Worm (Caenorhabditis elegans) whole organism, L1 larva: ENCODE results near the gene T14A8.2.

ENCODE experiments used
- aly-2 ChIP-seq: fragments of 150-350 bp; optimal IDR thresholded peaks from 2 replicates; lab custom pipeline; 2014; ENCODE audit warnings: missing biosample characterization, missing genetic modification characterization
- efl-1 ChIP-seq, 4 experiments: fragments of 150-350 bp; optimal IDR thresholded peaks in 3 of 4; peaks in 1 of 4; 1 replicate in 1 of 4; 2 replicates in 3 of 4; lab custom pipeline; 2014; ENCODE audit warnings: missing biosample characterization in 2 of 4, missing genetic modification characterization in 2 of 4, missing genetic modification reagents in 2 of 4
- elt-3 ChIP-seq, 6 experiments: fragments of 150-350 bp in 1 of 6; sonication (generic microtip); optimal IDR thresholded peaks; 2 replicates each; lab custom pipeline; 2017 to 2018; ENCODE audit warnings: missing biosample characterization in 6 of 6, missing genetic modification characterization in 6 of 6, inconsistent platforms in 1 of 6
- ets-5 ChIP-seq: fragments of 200-800 bp; sonication (Bioruptor generic); IDR thresholded peaks from 2 replicates; pipeline ENCODE4 v1.3.6; 2022; ENCODE audit warnings: missing genetic modification characterization, missing compliant biosample characterization
- irx-1 ChIP-seq: sonication (generic microtip); optimal IDR thresholded peaks from 2 replicates; lab custom pipeline; 2016; ENCODE audit warnings: missing genetic modification characterization, missing compliant biosample characterization
- nhr-76 ChIP-seq: sonication (generic microtip); optimal IDR thresholded peaks from 2 replicates; lab custom pipeline; 2017; ENCODE audit warnings: missing biosample characterization, missing genetic modification characterization
- rnt-1 ChIP-seq: sonication (generic microtip); optimal IDR thresholded peaks from 2 replicates; lab custom pipeline; 2016; ENCODE audit warnings: mild to moderate bottlenecking, missing genetic modification characterization, moderate library complexity, missing compliant biosample characterization
- snpc-4 ChIP-seq: fragments of 150-350 bp; optimal IDR thresholded peaks from 2 replicates; lab custom pipeline; 2014; ENCODE audit warnings: missing biosample characterization, missing genetic modification characterization

DNA sequence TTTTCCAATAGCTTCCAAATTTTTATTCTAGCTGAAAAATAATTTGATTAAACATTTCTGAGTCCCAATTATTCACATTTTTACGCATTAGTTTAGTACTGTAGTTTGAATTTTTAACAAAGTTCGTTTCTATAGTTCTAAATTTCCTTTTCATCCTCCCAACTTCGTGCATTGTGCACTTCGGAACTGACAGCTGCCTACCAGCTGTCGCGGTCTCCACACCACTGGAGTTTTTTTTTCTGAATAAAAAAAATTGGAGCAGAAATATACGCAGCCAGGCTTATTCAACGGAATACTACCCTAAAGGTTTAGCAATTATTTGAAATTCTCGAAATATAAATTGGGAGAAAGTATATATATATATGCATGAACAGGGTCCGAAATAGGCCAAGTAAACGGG, 26.8 kb upstream of the T14A8.2 start:
- TF ChIP-seq elt-3 (tag; optimal IDR thresholded peaks at IDR 0.05; lab: Kevin White, UChicago): no peak
- no peak for TF ChIP-seq efl-1 (optimal IDR thresholded peaks at IDR 0.05; lab: Kevin White, UChicago)
- TF ChIP-seq efl-1 (GFP tag; optimal IDR thresholded peaks at IDR 0.05 in 1 of 2; lab: Kevin White, UChicago): no peak
- TF ChIP-seq nhr-76 (tag; lab: Kevin White, UChicago): no peak
- no peak for TF ChIP-seq rnt-1 (tag; lab: Kevin White, UChicago)
- no peak for TF ChIP-seq snpc-4
- TF ChIP-seq aly-2 (tag; lab: Kevin White, UChicago): no peak
- no peak for TF ChIP-seq ets-5
- TF ChIP-seq irx-1 (tag; lab: Kevin White, UChicago): no peak
